Fruit fly (Drosophila melanogaster): ENCODE measurements around the gene corto.

Gene corto

DNA sequence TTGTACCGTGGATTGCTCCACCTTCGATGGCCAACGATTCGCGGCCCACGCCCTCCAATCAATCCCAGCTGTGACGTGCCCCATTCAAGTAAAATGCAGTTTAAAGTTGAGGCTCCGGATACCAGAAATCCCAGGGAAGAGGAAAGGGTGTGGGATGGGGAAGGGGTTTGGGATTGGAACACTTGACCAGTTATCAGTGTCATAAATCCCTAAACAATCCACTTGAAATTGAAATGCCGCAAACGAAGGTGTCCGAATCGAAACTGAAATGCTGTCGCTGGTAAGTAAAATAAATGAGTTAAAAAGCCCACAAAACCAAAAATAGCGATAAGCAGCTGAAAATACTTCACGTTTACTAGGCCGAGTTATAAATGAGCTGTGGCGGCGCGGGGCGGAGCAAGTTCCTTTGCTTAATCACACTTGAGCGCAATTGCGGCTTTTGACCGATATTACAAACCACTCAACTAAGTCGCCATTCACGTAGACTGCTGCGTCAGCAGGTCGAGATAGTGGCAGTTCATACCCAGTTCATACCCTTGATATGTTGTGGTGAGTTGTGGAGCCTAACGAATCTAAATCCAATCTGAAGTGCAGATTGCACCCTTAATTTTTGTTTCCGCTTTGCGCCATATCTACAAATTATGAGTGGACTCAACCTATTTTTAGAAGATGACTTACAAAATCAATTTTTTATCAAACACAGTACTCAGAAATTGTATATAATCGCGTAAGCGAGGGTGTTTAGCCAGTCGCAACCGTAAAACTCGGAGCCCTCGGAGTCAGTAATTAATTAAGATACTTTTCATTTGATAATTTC, 22.1 kb downstream of the corto start:
- peak; percentile 14 for TF ChIP-seq CG7101 (tag; optimal IDR thresholded peaks at IDR 0.05)
- peak; percentile 38 for TF ChIP-seq CG33017 (tag; optimal IDR thresholded peaks at IDR 0.05)
- peak; percentile 72 for TF ChIP-seq kay (GFP tag; ENCODE audit: borderline replicate concordance)
- no peak for TF ChIP-seq CG14711 (tag; optimal IDR thresholded peaks at IDR 0.05)
- no peak for TF ChIP-seq Mnt (GFP tag; optimal IDR thresholded peaks at IDR 0.05)
- TF ChIP-seq Hr96 (GFP tag; optimal IDR thresholded peaks at IDR 0.05) = peak; percentile 11
- peak; percentile 4 for TF ChIP-seq Clk (GFP tag; optimal IDR thresholded peaks at IDR 0.05)
- TF ChIP-seq toe (GFP tag; optimal IDR thresholded peaks at IDR 0.05) = no peak
- TF ChIP-seq CG11617 (GFP tag; optimal IDR thresholded peaks at IDR 0.05) = no peak
- TF ChIP-seq cnc (optimal IDR thresholded peaks at IDR 0.05) = no peak
- TF ChIP-seq cic (GFP tag; optimal IDR thresholded peaks at IDR 0.05) = peak; percentile 81
- peak; percentile 17 for TF ChIP-seq pad (GFP tag; optimal IDR thresholded peaks at IDR 0.05)
- peak; percentile 46 for TF ChIP-seq tj (GFP tag; optimal IDR thresholded peaks at IDR 0.05)
- peak; percentile 7 for TF ChIP-seq CG5204 (GFP tag; optimal IDR thresholded peaks at IDR 0.05)
- peak; percentile 43 for TF ChIP-seq CG12768 (GFP tag; optimal IDR thresholded peaks at IDR 0.05)

DNA sequence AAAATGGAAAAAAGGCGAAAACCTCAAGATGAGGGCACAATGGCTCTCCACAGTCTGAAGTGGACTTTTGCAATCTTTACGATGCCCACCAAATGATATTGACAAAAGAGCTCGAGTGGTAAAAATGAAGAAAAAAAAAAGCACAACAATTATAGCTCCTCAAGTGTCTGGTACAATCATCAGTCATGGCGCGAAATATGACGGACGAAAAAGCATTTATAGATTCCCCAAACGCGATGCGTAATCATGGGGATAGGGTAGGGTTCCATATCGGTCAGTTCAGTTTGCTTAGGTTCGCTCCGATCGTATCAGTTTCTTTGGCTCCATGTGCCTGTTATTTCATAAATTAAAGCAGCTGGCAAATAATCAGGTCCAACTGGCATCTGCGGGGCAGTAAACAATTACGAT, 23.6 kb downstream of the corto start:
- no peak for TF ChIP-seq CG5204 (GFP tag; optimal IDR thresholded peaks at IDR 0.05)
- TF ChIP-seq ovo (GFP tag; optimal IDR thresholded peaks at IDR 0.05) = no peak
- peak; percentile 52 for TF ChIP-seq cic (GFP tag; optimal IDR thresholded peaks at IDR 0.05)
- peak; percentile 8 for TF ChIP-seq Hr96 (GFP tag; optimal IDR thresholded peaks at IDR 0.05)
- no peak for TF ChIP-seq CG1620 (GFP tag; optimal IDR thresholded peaks at IDR 0.05)
- TF ChIP-seq tj (GFP tag; optimal IDR thresholded peaks at IDR 0.05) = no peak
- TF ChIP-seq CG7101 (tag; optimal IDR thresholded peaks at IDR 0.05) = peak; percentile 21
- TF ChIP-seq CG11617 (GFP tag; optimal IDR thresholded peaks at IDR 0.05) = no peak
- no peak for TF ChIP-seq bab1 (GFP tag; optimal IDR thresholded peaks at IDR 0.05)
- TF ChIP-seq CG12768 (GFP tag; optimal IDR thresholded peaks at IDR 0.05) = no peak
- TF ChIP-seq cnc (optimal IDR thresholded peaks at IDR 0.05) = no peak
- peak; percentile 61 for TF ChIP-seq kay (GFP tag; ENCODE audit: borderline replicate concordance)
- TF ChIP-seq Mnt (GFP tag; optimal IDR thresholded peaks at IDR 0.05) = peak; percentile 33
- TF ChIP-seq Clk (GFP tag; optimal IDR thresholded peaks at IDR 0.05) = peak; percentile 27
- TF ChIP-seq CG33017 (tag; optimal IDR thresholded peaks at IDR 0.05) = no peak
- TF ChIP-seq CG7045 (GFP tag; optimal IDR thresholded peaks at IDR 0.05) = peak; percentile 48
- TF ChIP-seq CG14711 (tag; optimal IDR thresholded peaks at IDR 0.05) = no peak
- TF ChIP-seq pad (GFP tag; optimal IDR thresholded peaks at IDR 0.05) = peak; percentile 20
- TF ChIP-seq toe (GFP tag; optimal IDR thresholded peaks at IDR 0.05) = peak; percentile 20
- no peak for TF ChIP-seq Crg-1 (GFP tag; optimal IDR thresholded peaks at IDR 0.05)

dm6 chr3R:5062502-5062901, 24.4 kb downstream of the corto start:
- TF ChIP-seq CG7045 (GFP tag; optimal IDR thresholded peaks at IDR 0.05) (peak; percentile 22), cic (GFP tag; optimal IDR thresholded peaks at IDR 0.05) (no peak), tj (GFP tag; optimal IDR thresholded peaks at IDR 0.05) (no peak), toe (GFP tag; optimal IDR thresholded peaks at IDR 0.05) (no peak)

- TF ChIP-seq cic (GFP tag; optimal IDR thresholded peaks at IDR 0.05) = no peak
- no peak for TF ChIP-seq toe (GFP tag; optimal IDR thresholded peaks at IDR 0.05)
- TF ChIP-seq cnc (optimal IDR thresholded peaks at IDR 0.05) = no peak
- no peak for TF ChIP-seq Crg-1 (GFP tag; optimal IDR thresholded peaks at IDR 0.05)
- TF ChIP-seq CG7101 (tag; optimal IDR thresholded peaks at IDR 0.05) = no peak
- no peak for TF ChIP-seq CG5204 (GFP tag; optimal IDR thresholded peaks at IDR 0.05)
These were observed 25.6 kb downstream of the corto start for dm6 chr3R:5061340-5061701.

- TF ChIP-seq ovo (GFP tag; optimal IDR thresholded peaks at IDR 0.05) (no peak), pad (GFP tag; optimal IDR thresholded peaks at IDR 0.05) (no peak), cic (GFP tag; optimal IDR thresholded peaks at IDR 0.05) (no peak), tj (GFP tag; optimal IDR thresholded peaks at IDR 0.05) (no peak), CG7101 (tag; optimal IDR thresholded peaks at IDR 0.05) (no peak), kay (GFP tag; ENCODE audit: borderline replicate concordance) (no peak), Crg-1 (GFP tag; optimal IDR thresholded peaks at IDR 0.05) (no peak), Clk (GFP tag; optimal IDR thresholded peaks at IDR 0.05) (no peak), CG1620 (GFP tag; optimal IDR thresholded peaks at IDR 0.05) (no peak), bab1 (GFP tag; optimal IDR thresholded peaks at IDR 0.05) (no peak)
These were observed 26.1 kb downstream of the corto start for dm6 chr3R:5060669-5061339.

DNA sequence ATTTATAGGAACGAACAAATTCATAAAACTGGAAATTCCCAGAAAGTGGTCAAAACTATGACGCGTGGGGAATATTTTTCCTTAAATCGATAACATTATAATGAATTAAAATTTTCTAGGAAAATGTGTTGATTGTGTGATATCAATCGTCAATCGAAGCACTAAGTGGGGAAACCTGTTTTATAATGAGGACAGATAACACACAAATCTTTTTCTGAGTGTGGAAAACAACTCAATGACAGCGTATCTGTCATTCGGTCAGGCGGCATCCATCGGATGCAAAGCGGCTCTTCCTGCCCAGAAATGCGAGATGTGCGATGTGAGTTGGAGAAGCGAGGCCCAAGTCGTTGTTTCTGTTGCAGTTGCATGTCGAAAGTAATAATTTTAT, 26.6 kb downstream of the corto start:
- TF ChIP-seq pad (GFP tag; optimal IDR thresholded peaks at IDR 0.05) (no peak), CG14711 (tag; optimal IDR thresholded peaks at IDR 0.05) (no peak), CG1620 (GFP tag; optimal IDR thresholded peaks at IDR 0.05) (no peak), toe (GFP tag; optimal IDR thresholded peaks at IDR 0.05) (no peak), Mnt (GFP tag; optimal IDR thresholded peaks at IDR 0.05) (no peak), kay (GFP tag; ENCODE audit: borderline replicate concordance) (no peak), cic (GFP tag; optimal IDR thresholded peaks at IDR 0.05) (no peak), ovo (GFP tag; optimal IDR thresholded peaks at IDR 0.05) (no peak)
